Fruit fly (Drosophila melanogaster) whole organism, embryonic: Measurements from ENCODE around the gene CG1785.

Experiments used
- Ada2b ChIP-seq: fragments of 200-800 bp; sonication (Bioruptor generic); IDR thresholded peaks from 2 replicates; pipeline ENCODE4 v1.3.6; 2022; ENCODE audit warnings: missing biosample characterization, missing genetic modification characterization
- Bdp1 ChIP-seq: fragments of 200-800 bp; sonication (Bioruptor generic); optimal IDR thresholded peaks from 3 replicates; lab custom pipeline; 2016; ENCODE audit warnings: missing biosample characterization, missing genetic modification characterization
- CG12104 ChIP-seq: fragments of 200-800 bp; sonication (Bioruptor generic); optimal IDR thresholded peaks from 3 replicates; lab custom pipeline; 2016; ENCODE audit warnings: missing biosample characterization, missing genetic modification characterization
- CG12219 ChIP-seq: fragments of 200-800 bp; sonication (Bioruptor generic); optimal IDR thresholded peaks from 3 replicates; lab custom pipeline; 2018; ENCODE audit warnings: missing biosample characterization, mild to moderate bottlenecking, missing genetic modification characterization
- CG1529 ChIP-seq: fragments of 200-800 bp; sonication (Bioruptor generic); optimal IDR thresholded peaks from 3 replicates; lab custom pipeline; 2018; ENCODE audit warnings: missing biosample characterization, missing genetic modification characterization
- CG16779 ChIP-seq: fragments of 200-800 bp; sonication (Bioruptor generic); IDR thresholded peaks from 2 replicates; pipeline ENCODE4 v1.3.6; 2022; ENCODE audit warnings: missing biosample characterization, missing genetic modification characterization
- CG17328 ChIP-seq: fragments of 200-800 bp; sonication (Bioruptor generic); IDR thresholded peaks from 2 replicates; pipeline ENCODE4 v1.3.6; 2022; ENCODE audit warnings: missing biosample characterization, missing genetic modification characterization
- CG2120 ChIP-seq: fragments of 200-800 bp; sonication (Bioruptor generic); optimal IDR thresholded peaks from 3 replicates; lab custom pipeline; 2016; ENCODE audit warnings: missing biosample characterization, missing genetic modification characterization
- CG2129 ChIP-seq: fragments of 200-800 bp; sonication (Bioruptor generic); IDR thresholded peaks from 2 replicates; pipeline ENCODE4 v1.3.6; 2022; ENCODE audit warnings: missing biosample characterization, missing genetic modification characterization; ENCODE audit not compliant: partially characterized antibody
- CG4424 ChIP-seq: fragments of 200-800 bp; sonication (Bioruptor generic); optimal IDR thresholded peaks from 3 replicates; lab custom pipeline; 2016; ENCODE audit warnings: missing biosample characterization, missing genetic modification characterization
- CG4707 ChIP-seq: fragments of 200-800 bp; sonication (Bioruptor generic); optimal IDR thresholded peaks from 2 replicates; lab custom pipeline; 2018; ENCODE audit warnings: missing biosample characterization, mild to moderate bottlenecking, missing genetic modification characterization, moderate library complexity
- CG5953 ChIP-seq: fragments of 200-800 bp; sonication (Bioruptor generic); IDR thresholded peaks from 2 replicates; pipeline ENCODE4 v1.3.6; 2022; ENCODE audit warnings: missing biosample characterization, missing genetic modification characterization
- CG6175 ChIP-seq: fragments of 200-800 bp; sonication (Bioruptor generic); IDR thresholded peaks from 3 replicates; pipeline ENCODE4 v1.3.6; 2022; ENCODE audit warnings: missing biosample characterization, missing genetic modification characterization
- CG6689 ChIP-seq: fragments of 200-800 bp; sonication (Bioruptor generic); IDR thresholded peaks from 2 replicates; pipeline ENCODE4 v1.3.6; 2022; ENCODE audit warnings: missing biosample characterization, missing genetic modification characterization
- CG7271 ChIP-seq: fragments of 200-800 bp; sonication (Bioruptor generic); optimal IDR thresholded peaks from 2 replicates; lab custom pipeline; 2018; ENCODE audit warnings: missing biosample characterization, mild to moderate bottlenecking, missing genetic modification characterization, moderate library complexity
- CG8281 ChIP-seq: fragments of 200-800 bp; sonication (Bioruptor generic); optimal IDR thresholded peaks from 2 replicates; lab custom pipeline; 2018; ENCODE audit warnings: missing biosample characterization, mild to moderate bottlenecking, missing genetic modification characterization, moderate library complexity
- CG9437 ChIP-seq: fragments of 200-800 bp; sonication (Bioruptor generic); optimal IDR thresholded peaks from 2 replicates; lab custom pipeline; 2018; ENCODE audit warnings: missing biosample characterization, mild to moderate bottlenecking, missing genetic modification characterization
- CkIIα-i1 ChIP-seq: fragments of 200-800 bp; sonication (Bioruptor generic); IDR thresholded peaks from 2 replicates; pipeline ENCODE4 v1.3.6; 2022; ENCODE audit warnings: missing biosample characterization, missing genetic modification characterization
- Dbx ChIP-seq: fragments of 200-800 bp; sonication (Bioruptor generic); IDR thresholded peaks from 3 replicates; pipeline ENCODE4 v1.3.6; 2022; ENCODE audit warnings: missing biosample characterization, missing genetic modification characterization
- Elba2 ChIP-seq: fragments of 200-800 bp; sonication (Bioruptor generic); optimal IDR thresholded peaks from 3 replicates; lab custom pipeline; 2016; ENCODE audit warnings: missing biosample characterization, missing genetic modification characterization
- Ets65A ChIP-seq: fragments of 200-800 bp; sonication (Bioruptor generic); peaks from one replicate; lab custom pipeline; 2016; ENCODE audit warnings: missing biosample characterization, missing genetic modification characterization
- Max ChIP-seq: fragments of 200-800 bp; sonication (Bioruptor generic); optimal IDR thresholded peaks from 2 replicates; lab custom pipeline; 2016; ENCODE audit warnings: missing biosample characterization, mild to moderate bottlenecking, missing genetic modification characterization
- NK7.1 ChIP-seq: fragments of 200-800 bp; sonication (Bioruptor generic); optimal IDR thresholded peaks from 3 replicates; lab custom pipeline; 2016; ENCODE audit warnings: missing biosample characterization, missing genetic modification characterization
- Neu2 ChIP-seq: fragments of 200-800 bp; sonication (Bioruptor generic); optimal IDR thresholded peaks from 3 replicates; lab custom pipeline; 2016; ENCODE audit warnings: missing biosample characterization, missing genetic modification characterization, borderline replicate concordance
- Nf-YA ChIP-seq: fragments of 200-800 bp; sonication (Bioruptor generic); IDR thresholded peaks from 2 replicates; pipeline ENCODE4 v1.3.6; 2022; ENCODE audit warnings: missing biosample characterization, missing genetic modification characterization
- PHDP ChIP-seq: fragments of 200-800 bp; sonication (Bioruptor generic); optimal IDR thresholded peaks from 3 replicates; lab custom pipeline; 2018; ENCODE audit warnings: missing biosample characterization, mild to moderate bottlenecking, missing genetic modification characterization, moderate library complexity
- Ptx1 ChIP-seq: fragments of 200-800 bp; sonication (Bioruptor generic); IDR thresholded peaks from 2 replicates; pipeline ENCODE4 v1.3.6; 2022; ENCODE audit warnings: missing biosample characterization, missing genetic modification characterization
- Rfx ChIP-seq: fragments of 200-800 bp; sonication (Bioruptor generic); IDR thresholded peaks from 2 replicates; pipeline ENCODE4 v1.3.6; 2022; ENCODE audit warnings: missing biosample characterization, missing genetic modification characterization
- Sry-β ChIP-seq: fragments of 200-800 bp; sonication (Bioruptor generic); optimal IDR thresholded peaks from 2 replicates; lab custom pipeline; 2018; ENCODE audit warnings: missing biosample characterization, mild to moderate bottlenecking, missing genetic modification characterization, moderate library complexity
- bbx ChIP-seq: fragments of 200-800 bp; sonication (Bioruptor generic); IDR thresholded peaks from 2 replicates; pipeline ENCODE4 v1.3.6; 2022; ENCODE audit warnings: missing biosample characterization, missing genetic modification characterization; ENCODE audit not compliant: partially characterized antibody
- bigmax ChIP-seq: fragments of 200-800 bp; sonication (Bioruptor generic); optimal IDR thresholded peaks from 2 replicates; lab custom pipeline; 2018; ENCODE audit warnings: missing biosample characterization, mild to moderate bottlenecking, missing genetic modification characterization
- crol ChIP-seq: fragments of 200-800 bp; sonication (Bioruptor generic); IDR thresholded peaks from 2 replicates; pipeline ENCODE4 v1.3.6; 2022; ENCODE audit warnings: missing biosample characterization, missing genetic modification characterization
- dan ChIP-seq: fragments of 200-800 bp; sonication (Bioruptor generic); IDR thresholded peaks from 2 replicates; pipeline ENCODE4 v1.3.6; 2022; ENCODE audit warnings: missing biosample characterization, missing genetic modification characterization
- emc ChIP-seq: fragments of 200-800 bp; sonication (Bioruptor generic); optimal IDR thresholded peaks from 2 replicates; lab custom pipeline; 2016; ENCODE audit warnings: missing biosample characterization, missing genetic modification characterization
- ems ChIP-seq: fragments of 200-800 bp; sonication (Bioruptor generic); optimal IDR thresholded peaks from 3 replicates; lab custom pipeline; 2016; ENCODE audit warnings: missing biosample characterization, missing genetic modification characterization
- gce ChIP-seq: fragments of 200-800 bp; sonication (Bioruptor generic); IDR thresholded peaks from 3 replicates; pipeline ENCODE4 v1.3.6; 2022; ENCODE audit warnings: missing biosample characterization, missing genetic modification characterization
- gfzf ChIP-seq: fragments of 200-800 bp; sonication (Bioruptor generic); optimal IDR thresholded peaks from 2 replicates; lab custom pipeline; 2016; ENCODE audit warnings: missing biosample characterization, mild to moderate bottlenecking, missing genetic modification characterization, moderate library complexity
- kah ChIP-seq: fragments of 200-800 bp; sonication (Bioruptor generic); optimal IDR thresholded peaks from 2 replicates; lab custom pipeline; 2018; ENCODE audit warnings: missing biosample characterization, mild to moderate bottlenecking, missing genetic modification characterization
- ken ChIP-seq: fragments of 200-800 bp; sonication (Bioruptor generic); IDR thresholded peaks from 3 replicates; pipeline ENCODE4 v1.3.6; 2022; ENCODE audit warnings: missing biosample characterization, missing genetic modification characterization
- lbe ChIP-seq: fragments of 200-800 bp; sonication (Bioruptor generic); optimal IDR thresholded peaks from 2 replicates; lab custom pipeline; 2016; ENCODE audit warnings: missing biosample characterization, mild to moderate bottlenecking, missing genetic modification characterization
- mld ChIP-seq: fragments of 200-800 bp; sonication (Bioruptor generic); IDR thresholded peaks from 3 replicates; pipeline ENCODE4 v1.3.6; 2022; ENCODE audit warnings: missing biosample characterization, missing genetic modification characterization; ENCODE audit not compliant: partially characterized antibody
- nau ChIP-seq: fragments of 200-800 bp; sonication (Bioruptor generic); optimal IDR thresholded peaks from 3 replicates; lab custom pipeline; 2017; ENCODE audit warnings: missing biosample characterization, mild to moderate bottlenecking, missing genetic modification characterization, missing genetic modification reagents
- prd ChIP-seq, 3 experiments: fragments of >200 bp in 2 of 3; fragments of 200-800 bp in 1 of 3; sonication (Bioruptor generic) in 1 of 3; optimal IDR thresholded peaks in 2 of 3; IDR thresholded peaks in 1 of 3; 2 replicates in 2 of 3; 3 replicates in 1 of 3; pipeline versions ENCODE4 v1.3.6 to Lab custom; 2017 to 2022; ENCODE audit warnings: missing biosample characterization in 1 of 3, missing genetic modification characterization in 1 of 3
- pros ChIP-seq: fragments of 200-800 bp; sonication (Bioruptor generic); optimal IDR thresholded peaks from 3 replicates; lab custom pipeline; 2019; ENCODE audit warnings: missing biosample characterization, mild to moderate bottlenecking, missing genetic modification characterization, moderate library complexity
- stwl ChIP-seq: fragments of 200-800 bp; sonication (Bioruptor generic); optimal IDR thresholded peaks from 3 replicates; lab custom pipeline; 2018; ENCODE audit warnings: missing biosample characterization, mild to moderate bottlenecking, missing genetic modification characterization, moderate library complexity
- trh ChIP-seq: fragments of 200-800 bp; sonication (Bioruptor generic); optimal IDR thresholded peaks from 2 replicates; lab custom pipeline; 2016; ENCODE audit warnings: missing biosample characterization, missing genetic modification characterization
- tup ChIP-seq: fragments of 200-800 bp; sonication (Bioruptor generic); optimal IDR thresholded peaks from 2 replicates; lab custom pipeline; 2016; ENCODE audit warnings: missing biosample characterization, mild to moderate bottlenecking, missing genetic modification characterization, moderate library complexity
- twi ChIP-seq: fragments of 200-800 bp; optimal IDR thresholded peaks from 2 replicates; lab custom pipeline; 2019; ENCODE audit warnings: missing biosample characterization, mild to moderate bottlenecking, missing genetic modification characterization, moderate library complexity
- wdn ChIP-seq: fragments of 200-800 bp; sonication (Bioruptor generic); IDR thresholded peaks from 2 replicates; pipeline ENCODE4 v1.3.6; 2022; ENCODE audit warnings: missing biosample characterization, missing genetic modification characterization
- wek ChIP-seq: fragments of 200-800 bp; sonication (Bioruptor generic); optimal IDR thresholded peaks from 3 replicates; lab custom pipeline; 2018; ENCODE audit warnings: missing biosample characterization, mild to moderate bottlenecking, missing genetic modification characterization, moderate library complexity

The CG1785 gene

dm6 chrX:8676631-8677224 lies 38.0 kb upstream of the CG1785 start, which contains the start of gene Rubicon (continued):
- TF ChIP-seq CG12219 (no peak), CG5953 (GFP tag; lab: Robert Waterston, UW) (no peak), prd (optimal IDR thresholded peaks at IDR 0.05; lab: Kevin White, UChicago) (no peak), prd (GFP tag; IDR thresholded peaks at IDR 0.05; lab: Robert Waterston, UW) (peak; percentile 46; the same call in 1 of the 3 replicates), dan (no peak), CG8281 (tag; lab: Kevin White, UChicago) (no peak), Bdp1 (GFP tag; lab: Kevin White, UChicago) (peak; percentile 38), Ada2b (no peak), ken (peak; percentile 65; the same call in 2 of the 3 replicates), wek (peak; percentile 1), CG16779 (GFP tag; lab: Robert Waterston, UW) (no peak), twi (tag; lab: Kevin White, UChicago) (no peak), Ets65A (GFP tag; lab: Kevin White, UChicago) (no peak), CG4424 (GFP tag; lab: Kevin White, UChicago) (peak; percentile 29), Neu2 (GFP tag; lab: Kevin White, UChicago) (no peak), bbx (peak; percentile 91), bigmax (GFP tag; lab: Kevin White, UChicago) (peak; percentile 16), CG1529 (GFP tag; lab: Kevin White, UChicago) (no peak), stwl (tag; lab: Kevin White, UChicago) (peak; percentile 84), Nf-YA (GFP tag; lab: Robert Waterston, UW) (peak; percentile 66), CG4707 (GFP tag; lab: Kevin White, UChicago) (peak; percentile 11), CG17328 (GFP tag; lab: Robert Waterston, UW) (no peak), gce (GFP tag; lab: Robert Waterston, UW) (no peak; the same call in 2 of the 3 replicates), Rfx (GFP tag; lab: Robert Waterston, UW) (peak; percentile 73), CG6175 (no peak), NK7.1 (GFP tag; lab: Kevin White, UChicago) (no peak), CG12104 (no peak), kah (GFP tag; lab: Kevin White, UChicago) (no peak), Dbx (GFP tag; lab: Robert Waterston, UW) (peak; percentile 79), CG7271 (tag; lab: Kevin White, UChicago) (no peak), crol (GFP tag; lab: Robert Waterston, UW) (no peak), CG6689 (GFP tag; lab: Robert Waterston, UW) (no peak), trh (GFP tag; lab: Kevin White, UChicago) (no peak), ems (GFP tag; lab: Kevin White, UChicago) (no peak), CkIIα-i1 (no peak), nau (GFP tag; lab: Kevin White, UChicago) (no peak), mld (GFP tag; lab: Robert Waterston, UW) (peak; percentile 48; the same call in 2 of the 3 replicates), Ptx1 (GFP tag; lab: Robert Waterston, UW) (peak; percentile 38), CG2129 (GFP tag; lab: Robert Waterston, UW) (peak; percentile 48; the same call in 1 of the 2 replicates), Sry-β (GFP tag; lab: Kevin White, UChicago) (no peak), Max (GFP tag; lab: Kevin White, UChicago) (no peak), emc (GFP tag; lab: Kevin White, UChicago) (no peak), pros (no peak), CG9437 (no peak), CG2120 (GFP tag; lab: Kevin White, UChicago) (peak; percentile 29), gfzf (GFP tag; lab: Kevin White, UChicago) (peak; percentile 64), Elba2 (GFP tag; lab: Kevin White, UChicago) (no peak), PHDP (tag; lab: Kevin White, UChicago) (peak; percentile 20), wdn (no peak), lbe (GFP tag; lab: Kevin White, UChicago) (no peak), tup (GFP tag; lab: Kevin White, UChicago) (no peak)
